Worm (Caenorhabditis elegans) whole organism, L4 larva: ENCODE data around the gene W07A12.4.

Experiments used
- D1046.2 ChIP-seq: fragments of 200-800 bp; sonication (Bioruptor generic); IDR thresholded peaks from 2 replicates; pipeline ENCODE4 v1.3.6; 2022; ENCODE audit warnings: missing genetic modification characterization, missing compliant biosample characterization
- F10B5.3 ChIP-seq: sonication (generic microtip); optimal IDR thresholded peaks from 2 replicates; lab custom pipeline; 2016; ENCODE audit warnings: mild to moderate bottlenecking, missing genetic modification characterization, missing compliant biosample characterization
- F37D6.2 ChIP-seq: sonication (generic microtip); optimal IDR thresholded peaks from 2 replicates; lab custom pipeline; 2016; ENCODE audit warnings: mild to moderate bottlenecking, missing genetic modification characterization, missing compliant biosample characterization
- F44E2.7 ChIP-seq: fragments of 200-800 bp; sonication (Bioruptor generic); IDR thresholded peaks from 2 replicates; pipeline ENCODE4 v2.1.2; 2022; ENCODE audit warnings: missing genetic modification characterization, missing compliant biosample characterization
- F49E8.2 ChIP-seq: sonication (generic microtip); optimal IDR thresholded peaks from 2 replicates; lab custom pipeline; 2016; ENCODE audit warnings: missing compliant biosample characterization, mild to moderate bottlenecking, missing genetic modification characterization, borderline replicate concordance
- T20F7.1 ChIP-seq: fragments of 200-800 bp; sonication (Bioruptor generic); optimal IDR thresholded peaks from 2 replicates; lab custom pipeline; 2018; ENCODE audit warnings: mild to moderate bottlenecking, missing genetic modification characterization, missing compliant biosample characterization
- T26A8.4 ChIP-seq: fragments of 200-800 bp; sonication (Bioruptor generic); IDR thresholded peaks from 2 replicates; pipeline ENCODE4 v1.3.6; 2022; ENCODE audit warnings: missing genetic modification characterization, missing compliant biosample characterization
- Y5F2A.4 ChIP-seq: fragments of 200-800 bp; sonication (Bioruptor generic); optimal IDR thresholded peaks from 2 replicates; lab custom pipeline; 2018; ENCODE audit warnings: mild to moderate bottlenecking, missing genetic modification characterization, missing compliant biosample characterization
- ZK546.5 ChIP-seq, 2 experiments: sonication (generic microtip); optimal IDR thresholded peaks; 2 replicates each; lab custom pipeline; 2017; ENCODE audit warnings: missing biosample characterization in 2 of 2, missing genetic modification characterization in 2 of 2
- aha-1 ChIP-seq: fragments of 150-350 bp; peaks from one replicate; lab custom pipeline; 2014; ENCODE audit warnings: missing biosample characterization, missing genetic modification characterization
- aly-2 ChIP-seq: sonication (generic microtip); optimal IDR thresholded peaks from 2 replicates; lab custom pipeline; 2018; ENCODE audit warnings: missing biosample characterization, missing genetic modification characterization
- ceh-44 ChIP-seq: fragments of 200-800 bp; sonication (Bioruptor generic); IDR thresholded peaks from 2 replicates; pipeline ENCODE4 v1.3.6; 2022; ENCODE audit warnings: missing genetic modification reagents, missing genetic modification characterization, missing compliant biosample characterization
- ceh-82 ChIP-seq: sonication (generic microtip); optimal IDR thresholded peaks from 2 replicates; lab custom pipeline; 2017; ENCODE audit warnings: missing biosample characterization, missing genetic modification characterization
- dmd-6 ChIP-seq: fragments of 200-800 bp; sonication (Bioruptor generic); IDR thresholded peaks from 2 replicates; pipeline ENCODE4 v1.3.6; 2022; ENCODE audit warnings: missing genetic modification reagents, missing genetic modification characterization, missing compliant biosample characterization
- dmd-9 ChIP-seq: fragments of 200-800 bp; sonication (Bioruptor generic); IDR thresholded peaks from 2 replicates; pipeline ENCODE4 v1.3.6; 2022; ENCODE audit warnings: missing genetic modification reagents, missing genetic modification characterization, missing compliant biosample characterization
- dpl-1 ChIP-seq: fragments of 150-350 bp; optimal IDR thresholded peaks from 2 replicates; lab custom pipeline; 2014; ENCODE audit warnings: missing biosample characterization, missing genetic modification reagents, missing genetic modification characterization
- duxl-1 ChIP-seq: sonication (generic microtip); optimal IDR thresholded peaks from 2 replicates; lab custom pipeline; 2016; ENCODE audit warnings: mild to moderate bottlenecking, missing genetic modification characterization, moderate library complexity, missing compliant biosample characterization; ENCODE audit not compliant: poor library complexity
- egl-27 ChIP-seq: sonication (generic microtip); optimal IDR thresholded peaks from 3 replicates; lab custom pipeline; 2017; ENCODE audit warnings: missing biosample characterization, missing genetic modification reagents, missing genetic modification characterization
- egl-43 ChIP-seq: fragments of 200-800 bp; sonication (Bioruptor generic); IDR thresholded peaks from 2 replicates; pipeline ENCODE4 v1.3.6; 2022; ENCODE audit warnings: missing genetic modification reagents, missing genetic modification characterization, missing compliant biosample characterization
- fkh-10 ChIP-seq: fragments of 150-350 bp; optimal IDR thresholded peaks from 2 replicates; lab custom pipeline; 2014; ENCODE audit warnings: missing biosample characterization, missing genetic modification reagents, missing genetic modification characterization
- gei-8 ChIP-seq: fragments of 200-800 bp; sonication (Bioruptor generic); optimal IDR thresholded peaks from 2 replicates; lab custom pipeline; 2018; ENCODE audit warnings: mild to moderate bottlenecking, missing genetic modification characterization, missing compliant biosample characterization
- hlh-11 ChIP-seq: fragments of 200-800 bp; sonication (Bioruptor generic); optimal IDR thresholded peaks from 2 replicates; lab custom pipeline; 2018; ENCODE audit warnings: mild to moderate bottlenecking, missing genetic modification characterization, missing compliant biosample characterization
- hmg-1.1 ChIP-seq: fragments of 200-800 bp; sonication (Bioruptor generic); IDR thresholded peaks from 2 replicates; pipeline ENCODE4 v1.3.6; 2022; ENCODE audit warnings: missing genetic modification reagents, missing genetic modification characterization, missing compliant biosample characterization
- jun-1 ChIP-seq: fragments of 150-350 bp; optimal IDR thresholded peaks from 2 replicates; lab custom pipeline; 2014; ENCODE audit warnings: missing biosample characterization, missing genetic modification reagents, missing genetic modification characterization
- lin-1 ChIP-seq: fragments of 200-800 bp; sonication (Bioruptor generic); IDR thresholded peaks from 2 replicates; pipeline ENCODE4 v1.3.6; 2022; ENCODE audit warnings: missing genetic modification reagents, missing genetic modification characterization, missing compliant biosample characterization
- lin-38 ChIP-seq: fragments of 200-800 bp; sonication (Bioruptor generic); IDR thresholded peaks from 2 replicates; pipeline ENCODE4 v1.3.6; 2022; ENCODE audit warnings: missing genetic modification reagents, missing genetic modification characterization, missing compliant biosample characterization
- madf-9 ChIP-seq: fragments of 200-800 bp; sonication (Bioruptor generic); conservative IDR thresholded peaks from 2 replicates; pipeline ENCODE4 v1.3.6; 2022; ENCODE audit warnings: missing genetic modification reagents, missing genetic modification characterization, missing compliant biosample characterization
- mdl-1 ChIP-seq, 2 experiments: fragments of 150-350 bp in 1 of 2; sonication (generic microtip) in 1 of 2; optimal IDR thresholded peaks; 2 replicates each; lab custom pipeline; 2014 to 2017; ENCODE audit warnings: missing biosample characterization in 2 of 2, missing genetic modification characterization in 2 of 2
- mes-2 ChIP-seq: sonication (generic microtip); optimal IDR thresholded peaks from 2 replicates; lab custom pipeline; 2016; ENCODE audit warnings: missing genotype, mild to moderate bottlenecking, missing genetic modification characterization, missing compliant biosample characterization; ENCODE audit not compliant: poor library complexity, severe bottlenecking
- mxl-2 ChIP-seq: fragments of 200-800 bp; sonication (Bioruptor generic); conservative IDR thresholded peaks from 2 replicates; pipeline ENCODE4 v1.3.6; 2022; ENCODE audit warnings: missing genetic modification reagents, missing genetic modification characterization, missing compliant biosample characterization
- mxl-3 ChIP-seq: fragments of 200-800 bp; sonication (Bioruptor generic); optimal IDR thresholded peaks from 2 replicates; lab custom pipeline; 2018; ENCODE audit warnings: mild to moderate bottlenecking, missing genetic modification characterization, missing compliant biosample characterization
- nhr-10 ChIP-seq: fragments of 150-350 bp; optimal IDR thresholded peaks from 2 replicates; lab custom pipeline; 2014; ENCODE audit warnings: missing biosample characterization, missing genetic modification characterization
- nhr-102 ChIP-seq: sonication (generic microtip); optimal IDR thresholded peaks from 2 replicates; lab custom pipeline; 2016; ENCODE audit warnings: mild to moderate bottlenecking, missing genetic modification characterization, moderate library complexity, missing compliant biosample characterization
- nhr-25 ChIP-seq: sonication (generic microtip); optimal IDR thresholded peaks from 2 replicates; lab custom pipeline; 2017; ENCODE audit warnings: missing genetic modification characterization, mild to moderate bottlenecking, missing compliant biosample characterization, antibody characterized with exemption, moderate library complexity, borderline replicate concordance; ENCODE audit not compliant: insufficient read depth
- nhr-42 ChIP-seq: fragments of 200-800 bp; sonication (Bioruptor generic); IDR thresholded peaks from 2 replicates; pipeline ENCODE4 v1.3.6; 2022; ENCODE audit warnings: missing genetic modification characterization, missing compliant biosample characterization
- nhr-76 ChIP-seq: fragments of 150-350 bp; optimal IDR thresholded peaks from 2 replicates; lab custom pipeline; 2014; ENCODE audit warnings: missing biosample characterization, missing genetic modification characterization
- nhr-77 ChIP-seq: fragments of 150-350 bp; optimal IDR thresholded peaks from 2 replicates; lab custom pipeline; 2014; ENCODE audit warnings: missing biosample characterization, missing genetic modification characterization
- pha-4 ChIP-seq, 2 experiments: fragments of 150-350 bp in 1 of 2; fragments of 200-800 bp in 1 of 2; sonication (Bioruptor generic) in 1 of 2; IDR thresholded peaks in 1 of 2; optimal IDR thresholded peaks in 1 of 2; 2 replicates each; pipeline versions ENCODE4 v1.3.6 to Lab custom; 2014 to 2022; ENCODE audit warnings: missing genetic modification characterization in 2 of 2, missing genetic modification reagents in 2 of 2, missing biosample characterization in 1 of 2, missing compliant biosample characterization in 1 of 2
- pqm-1 ChIP-seq: sonication (generic microtip); optimal IDR thresholded peaks from 2 replicates; lab custom pipeline; 2017; ENCODE audit warnings: missing biosample characterization, missing genetic modification characterization
- saeg-2 ChIP-seq: fragments of 200-800 bp; sonication (Bioruptor generic); IDR thresholded peaks from 2 replicates; pipeline ENCODE4 v1.3.6; 2022; ENCODE audit warnings: missing genetic modification reagents, missing genetic modification characterization, missing compliant biosample characterization
- sdz-12 ChIP-seq: fragments of 200-800 bp; sonication (Bioruptor generic); optimal IDR thresholded peaks from 2 replicates; lab custom pipeline; 2018; ENCODE audit warnings: mild to moderate bottlenecking, missing genetic modification characterization, missing compliant biosample characterization
- set-16 ChIP-seq: fragments of 200-800 bp; sonication (Bioruptor generic); IDR thresholded peaks from 2 replicates; pipeline ENCODE4 v1.3.6; 2022; ENCODE audit warnings: missing genetic modification reagents, missing genetic modification characterization, missing compliant biosample characterization
- snpc-1.2 ChIP-seq: fragments of 200-800 bp; sonication (Bioruptor generic); IDR thresholded peaks from 2 replicates; pipeline ENCODE4 v1.3.6; 2022; ENCODE audit warnings: missing genetic modification reagents, missing genetic modification characterization, missing compliant biosample characterization
- snpc-4 ChIP-seq: fragments of 150-350 bp; optimal IDR thresholded peaks from 2 replicates; lab custom pipeline; 2014; ENCODE audit warnings: missing biosample characterization, missing genetic modification characterization
- spr-1 ChIP-seq: sonication (generic microtip); optimal IDR thresholded peaks from 2 replicates; lab custom pipeline; 2016; ENCODE audit warnings: mild to moderate bottlenecking, missing genetic modification characterization, missing compliant biosample characterization
- unc-130 ChIP-seq: sonication (generic microtip); optimal IDR thresholded peaks from 2 replicates; lab custom pipeline; 2016; ENCODE audit warnings: missing genetic modification reagents, missing genetic modification characterization, missing compliant biosample characterization
- unc-39 ChIP-seq: sonication (generic microtip); optimal IDR thresholded peaks from 2 replicates; lab custom pipeline; 2017; ENCODE audit warnings: missing biosample characterization, missing genetic modification characterization
- vab-7 ChIP-seq: fragments of 200-800 bp; sonication (Bioruptor generic); IDR thresholded peaks from 2 replicates; pipeline ENCODE4 v1.3.6; 2022; ENCODE audit warnings: missing genetic modification reagents, missing genetic modification characterization, missing compliant biosample characterization
- zag-1 ChIP-seq: fragments of 150-350 bp; optimal IDR thresholded peaks from 2 replicates; lab custom pipeline; 2014; ENCODE audit warnings: missing biosample characterization, missing genetic modification characterization
- zfp-2 ChIP-seq: sonication (generic microtip); optimal IDR thresholded peaks from 2 replicates; lab custom pipeline; 2016; ENCODE audit warnings: mild to moderate bottlenecking, missing genetic modification characterization, missing compliant biosample characterization
- zip-11 ChIP-seq: fragments of 200-800 bp; sonication (Bioruptor generic); IDR thresholded peaks from 2 replicates; pipeline ENCODE4 v1.3.6; 2022; ENCODE audit warnings: missing genetic modification characterization, missing compliant biosample characterization
- zip-2 ChIP-seq: fragments of 150-350 bp; optimal IDR thresholded peaks from 2 replicates; lab custom pipeline; 2014; ENCODE audit warnings: missing biosample characterization, missing genetic modification characterization

The W07A12.4 gene

DNA sequence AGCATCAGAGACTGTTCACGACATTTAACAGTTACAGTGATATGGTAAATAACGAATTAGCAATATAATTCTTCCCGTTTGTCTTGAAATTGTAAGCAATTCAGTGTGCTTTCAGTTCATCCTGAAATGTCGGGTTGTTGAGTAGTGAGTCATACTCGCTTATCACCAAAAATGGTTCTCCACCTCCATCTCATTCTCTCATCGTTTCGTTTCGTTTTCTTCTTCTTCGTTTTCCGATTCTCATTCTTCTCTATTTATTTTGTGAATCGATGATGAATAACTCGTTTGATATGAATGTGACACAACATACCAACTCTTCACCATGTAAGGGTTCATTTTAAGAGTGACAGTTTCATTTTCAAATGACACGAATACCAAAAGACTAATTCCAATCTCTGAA, 29.7 kb upstream of the W07A12.4 start (continued):
- TF ChIP-seq zip-11 (GFP tag; lab: Robert Waterston, UW) (no peak), lin-1 (GFP tag; lab: Robert Waterston, UW) (no peak), nhr-102 (tag; lab: Kevin White, UChicago) (no peak), unc-130 (GFP tag; lab: Kevin White, UChicago) (no peak), lin-38 (no peak), dmd-9 (GFP tag; lab: Robert Waterston, UW) (no peak), sdz-12 (GFP tag; lab: Kevin White, UChicago) (no peak), T20F7.1 (GFP tag; lab: Kevin White, UChicago) (no peak), madf-9 (no peak), saeg-2 (GFP tag; lab: Robert Waterston, UW) (no peak), zfp-2 (tag; lab: Kevin White, UChicago) (no peak), F44E2.7 (GFP tag; lab: Robert Waterston, UW) (no peak), F37D6.2 (tag; lab: Kevin White, UChicago) (no peak), nhr-42 (GFP tag; lab: Robert Waterston, UW) (no peak), unc-39 (no peak), pqm-1 (tag; lab: Kevin White, UChicago) (peak; percentile 77), vab-7 (no peak), D1046.2 (GFP tag; lab: Robert Waterston, UW) (no peak), hlh-11 (peak; percentile 40), mxl-2 (GFP tag; lab: Robert Waterston, UW) (no peak), hmg-1.1 (GFP tag; lab: Robert Waterston, UW) (no peak), dmd-6 (peak; percentile 59), snpc-1.2 (GFP tag; lab: Robert Waterston, UW) (no peak), aha-1 (tag; lab: Kevin White, UChicago) (no peak), set-16 (no peak), pha-4 (GFP tag; IDR thresholded peaks at IDR 0.05; lab: Robert Waterston, UW) (no peak), pha-4 (tag; optimal IDR thresholded peaks at IDR 0.05; lab: Kevin White, UChicago) (no peak), nhr-77 (tag; lab: Kevin White, UChicago) (peak; percentile 22), ceh-82 (tag; lab: Kevin White, UChicago) (no peak), egl-43 (GFP tag; lab: Robert Waterston, UW) (no peak), spr-1 (tag; lab: Kevin White, UChicago) (no peak), mxl-3 (GFP tag; lab: Kevin White, UChicago) (peak; percentile 27), mdl-1 (tag; optimal IDR thresholded peaks at IDR 0.05; lab: Kevin White, UChicago) (peak in 1 of 2 experiments; percentile 14), mes-2 (no peak), dpl-1 (no peak), duxl-1 (tag; lab: Kevin White, UChicago) (no peak), nhr-76 (tag; lab: Kevin White, UChicago) (no peak), ZK546.5 (tag; optimal IDR thresholded peaks at IDR 0.05; lab: Kevin White, UChicago) (no peak), aly-2 (tag; lab: Kevin White, UChicago) (no peak), nhr-10 (tag; lab: Kevin White, UChicago) (no peak), ceh-44 (GFP tag; lab: Robert Waterston, UW) (no peak), snpc-4 (tag; lab: Kevin White, UChicago) (no peak), zip-2 (tag; lab: Kevin White, UChicago) (no peak), F49E8.2 (tag; lab: Kevin White, UChicago) (no peak), zag-1 (tag; lab: Kevin White, UChicago) (no peak), fkh-10 (no peak), F10B5.3 (tag; lab: Kevin White, UChicago) (no peak), jun-1 (tag; lab: Kevin White, UChicago) (no peak), T26A8.4 (GFP tag; lab: Robert Waterston, UW) (no peak), nhr-25 (tag; lab: Kevin White, UChicago) (no peak), gei-8 (GFP tag; lab: Kevin White, UChicago) (no peak), egl-27 (tag; lab: Kevin White, UChicago) (no peak), Y5F2A.4 (no peak)
